Worm (Caenorhabditis elegans) whole organism, L4/young adult: ENCODE data around the gene cyn-6.
A peak's percentile ranks its signal among the peaks of the same experiment; 100 is the strongest.

Source experiments
- W03F9.2 ChIP-seq: fragments of 150-350 bp; optimal IDR thresholded peaks from 2 replicates; lab custom pipeline; 2014; ENCODE audit warnings: missing biosample characterization, missing genetic modification characterization
- dao-5 ChIP-seq: sonication (generic microtip); optimal IDR thresholded peaks from 2 replicates; lab custom pipeline; 2016; ENCODE audit warnings: missing genotype, missing genetic modification characterization, moderate library complexity, missing compliant biosample characterization
- him-1 ChIP-seq: sonication (generic microtip); optimal IDR thresholded peaks from 2 replicates; lab custom pipeline; 2016; ENCODE audit warnings: missing genotype, missing genetic modification reagents, missing genetic modification characterization, missing compliant biosample characterization

ce11 chrIII:793595-793994 is 20.4 kb downstream of the cyn-6 start, which contains the start of gene snt-2:
- TF ChIP-seq W03F9.2 = peak; percentile 42
- TF ChIP-seq him-1 = peak; percentile 35
- no peak for TF ChIP-seq dao-5 (tag; lab: Kevin White, UChicago)
